Worm (Caenorhabditis elegans) whole organism, midembryonic: Measurements from ENCODE around the gene ZK512.8.

Source experiments
- flt-1 ChIP-seq: fragments of 200-800 bp; sonication (Bioruptor generic); IDR thresholded peaks from 2 replicates; pipeline ENCODE4 v1.3.6; 2022; ENCODE audit warnings: missing genetic modification characterization, missing compliant biosample characterization
- ztf-29 ChIP-seq: fragments of 200-800 bp; sonication (Bioruptor generic); IDR thresholded peaks from 2 replicates; pipeline ENCODE4 v1.3.6; 2022; ENCODE audit warnings: missing genetic modification reagents, missing genetic modification characterization, missing compliant biosample characterization

DNA sequence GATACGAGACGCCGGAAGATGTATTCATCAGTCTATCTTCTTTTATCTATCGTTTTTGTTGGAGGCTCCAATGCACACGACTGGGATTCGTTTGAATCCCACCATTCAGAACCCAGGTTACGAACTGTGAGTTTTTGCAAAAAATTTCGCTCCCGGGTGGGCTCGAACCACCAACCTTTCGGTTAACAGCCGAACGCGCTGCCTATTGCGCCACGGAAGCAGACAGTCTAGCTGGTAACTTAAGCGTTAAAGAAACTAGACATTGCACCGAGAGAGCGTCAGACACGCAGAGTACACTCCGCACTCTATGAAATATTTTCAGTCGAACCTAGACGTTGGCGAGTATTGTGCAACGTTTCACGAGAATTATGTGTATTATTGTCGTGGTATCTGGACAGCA lies 41.8 kb upstream of the ZK512.8 start:
- TF ChIP-seq flt-1 (GFP tag; lab: Robert Waterston, UW), result peak; percentile 92
- peak; percentile 40; the same call in 1 of the 2 replicates for TF ChIP-seq ztf-29 (GFP tag; lab: Robert Waterston, UW)
